Worm (Caenorhabditis elegans) whole organism, young adult: Measurements from ENCODE around the gene bgnt-1.1.

Source experiments
- B0019.2 ChIP-seq: fragments of 200-800 bp; sonication (Bioruptor generic); conservative IDR thresholded peaks from 2 replicates; pipeline ENCODE4 v1.3.6; 2022; ENCODE audit warnings: missing genetic modification reagents, missing genetic modification characterization, missing compliant biosample characterization
- B0336.3 ChIP-seq: fragments of 200-800 bp; sonication (Bioruptor generic); IDR thresholded peaks from 2 replicates; pipeline ENCODE4 v1.3.6; 2022; ENCODE audit warnings: missing genetic modification characterization, missing compliant biosample characterization
- F39B2.1 ChIP-seq: fragments of 200-800 bp; sonication (Bioruptor generic); IDR thresholded peaks from 2 replicates; pipeline ENCODE4 v1.3.6; 2022; ENCODE audit warnings: missing genetic modification reagents, missing genetic modification characterization, missing compliant biosample characterization
- F52B5.7 ChIP-seq: sonication (generic microtip); optimal IDR thresholded peaks from 2 replicates; lab custom pipeline; 2016; ENCODE audit warnings: mild to moderate bottlenecking, missing genetic modification characterization, missing compliant biosample characterization
- F57C9.4 ChIP-seq: sonication (generic microtip); optimal IDR thresholded peaks from 2 replicates; lab custom pipeline; 2017; ENCODE audit warnings: mild to moderate bottlenecking, missing genetic modification characterization, missing compliant biosample characterization
- K12H6.12 ChIP-seq: fragments of 200-800 bp; sonication (Bioruptor generic); optimal IDR thresholded peaks from 2 replicates; lab custom pipeline; 2018; ENCODE audit warnings: mild to moderate bottlenecking, missing genetic modification characterization, missing compliant biosample characterization
- Y53F4B.3 ChIP-seq: fragments of 200-800 bp; sonication (Bioruptor generic); IDR thresholded peaks from 2 replicates; pipeline ENCODE4 v1.3.6; 2022; ENCODE audit warnings: missing genetic modification reagents, missing genetic modification characterization, missing compliant biosample characterization
- Y53G8AR.9 ChIP-seq: fragments of 200-800 bp; sonication (Bioruptor generic); conservative IDR thresholded peaks from 2 replicates; pipeline ENCODE4 v1.3.6; 2022; ENCODE audit warnings: missing genetic modification reagents, missing genetic modification characterization, missing compliant biosample characterization
- Y56A3A.18 ChIP-seq: fragments of 200-800 bp; sonication (Bioruptor generic); IDR thresholded peaks from 2 replicates; pipeline ENCODE4 v1.3.6; 2022; ENCODE audit warnings: missing genetic modification reagents, missing genetic modification characterization, missing compliant biosample characterization
- Y79H2A.3 ChIP-seq: fragments of 200-800 bp; sonication (Bioruptor generic); conservative IDR thresholded peaks from 2 replicates; pipeline ENCODE4 v1.3.6; 2022; ENCODE audit warnings: missing genetic modification reagents, missing genetic modification characterization, missing compliant biosample characterization
- aptf-2 ChIP-seq: fragments of 200-800 bp; sonication (Bioruptor generic); conservative IDR thresholded peaks from 2 replicates; pipeline ENCODE4 v1.3.6; 2022; ENCODE audit warnings: missing genetic modification reagents, missing genetic modification characterization, missing compliant biosample characterization
- atf-7 ChIP-seq: sonication (generic microtip); optimal IDR thresholded peaks from 2 replicates; lab custom pipeline; 2017; ENCODE audit warnings: mild to moderate bottlenecking, missing genetic modification characterization, missing compliant biosample characterization
- attf-5 ChIP-seq: fragments of 200-800 bp; sonication (Bioruptor generic); optimal IDR thresholded peaks from 2 replicates; lab custom pipeline; 2018; ENCODE audit warnings: mild to moderate bottlenecking, missing genetic modification characterization, missing compliant biosample characterization
- cebp-1 ChIP-seq, 2 experiments: fragments of 200-800 bp in 1 of 2; sonication (Bioruptor generic) in 1 of 2; sonication (generic microtip) in 1 of 2; IDR thresholded peaks in 1 of 2; optimal IDR thresholded peaks in 1 of 2; 2 replicates each; pipeline versions ENCODE4 v1.3.6 to Lab custom; 2017 to 2022; ENCODE audit warnings: missing compliant biosample characterization in 2 of 2, missing genetic modification characterization in 2 of 2, mild to moderate bottlenecking in 1 of 2, missing genetic modification reagents in 1 of 2, moderate library complexity in 1 of 2
- ceh-27 ChIP-seq: fragments of 200-800 bp; sonication (Bioruptor generic); optimal IDR thresholded peaks from 2 replicates; lab custom pipeline; 2018; ENCODE audit warnings: mild to moderate bottlenecking, missing genetic modification characterization, moderate library complexity, missing compliant biosample characterization
- egl-18 ChIP-seq: fragments of 200-800 bp; sonication (Bioruptor generic); IDR thresholded peaks from 2 replicates; pipeline ENCODE4 v1.3.6; 2022; ENCODE audit warnings: missing genetic modification reagents, missing genetic modification characterization, missing compliant biosample characterization
- ekl-4 ChIP-seq: fragments of 200-800 bp; sonication (Bioruptor generic); IDR thresholded peaks from 2 replicates; pipeline ENCODE4 v1.3.6; 2022; ENCODE audit warnings: missing genetic modification reagents, missing genetic modification characterization, missing compliant biosample characterization
- ets-4 ChIP-seq: fragments of 200-800 bp; sonication (Bioruptor generic); optimal IDR thresholded peaks from 2 replicates; lab custom pipeline; 2018; ENCODE audit warnings: mild to moderate bottlenecking, missing genetic modification characterization, missing compliant biosample characterization
- hmg-1.2 ChIP-seq: fragments of 200-800 bp; sonication (Bioruptor generic); IDR thresholded peaks from 2 replicates; pipeline ENCODE4 v1.3.6; 2022; ENCODE audit warnings: missing genetic modification reagents, missing genetic modification characterization, missing compliant biosample characterization
- hmg-20 ChIP-seq: fragments of 200-800 bp; sonication (Bioruptor generic); IDR thresholded peaks from 2 replicates; pipeline ENCODE4 v1.3.6; 2022; ENCODE audit warnings: missing genetic modification reagents, missing genetic modification characterization, missing compliant biosample characterization
- hsf-1 ChIP-seq: fragments of 200-800 bp; sonication (Bioruptor generic); IDR thresholded peaks from 2 replicates; pipeline ENCODE4 v1.3.6; 2022; ENCODE audit warnings: missing genetic modification reagents, missing genetic modification characterization, missing compliant biosample characterization
- let-607 ChIP-seq, 2 experiments: fragments of 200-800 bp in 1 of 2; sonication (Bioruptor generic) in 1 of 2; sonication (generic microtip) in 1 of 2; optimal IDR thresholded peaks; 2 replicates each; lab custom pipeline; 2016 to 2018; ENCODE audit warnings: mild to moderate bottlenecking in 2 of 2, missing compliant biosample characterization in 2 of 2, missing genetic modification characterization in 2 of 2, moderate library complexity in 2 of 2, missing genotype in 1 of 2
- lin-26 ChIP-seq: fragments of 200-800 bp; sonication (Bioruptor generic); IDR thresholded peaks from 2 replicates; pipeline ENCODE4 v1.3.6; 2022; ENCODE audit warnings: missing genetic modification reagents, missing genetic modification characterization, missing compliant biosample characterization
- lin-40 ChIP-seq: sonication (generic microtip); optimal IDR thresholded peaks from 2 replicates; lab custom pipeline; 2016; ENCODE audit warnings: missing genetic modification characterization, mild to moderate bottlenecking, missing compliant biosample characterization, missing genotype, missing genetic modification reagents
- lin-54 ChIP-seq: fragments of 200-800 bp; sonication (Bioruptor generic); optimal IDR thresholded peaks from 2 replicates; lab custom pipeline; 2018; ENCODE audit warnings: mild to moderate bottlenecking, missing genetic modification characterization, missing compliant biosample characterization
- lsl-1 ChIP-seq: fragments of 200-800 bp; sonication (Bioruptor generic); optimal IDR thresholded peaks from 2 replicates; lab custom pipeline; 2018; ENCODE audit warnings: mild to moderate bottlenecking, missing genetic modification characterization, moderate library complexity, missing compliant biosample characterization
- madf-6 ChIP-seq: fragments of 200-800 bp; sonication (Bioruptor generic); IDR thresholded peaks from 2 replicates; pipeline ENCODE4 v1.3.6; 2022; ENCODE audit warnings: missing genetic modification reagents, missing genetic modification characterization, missing compliant biosample characterization
- mcd-1 ChIP-seq: fragments of 200-800 bp; sonication (Bioruptor generic); IDR thresholded peaks from 2 replicates; pipeline ENCODE4 v1.3.6; 2022; ENCODE audit warnings: missing genetic modification reagents, missing genetic modification characterization, missing compliant biosample characterization
- nfya-1 ChIP-seq: sonication (generic microtip); optimal IDR thresholded peaks from 2 replicates; lab custom pipeline; 2017; ENCODE audit warnings: antibody characterized with exemption, missing compliant biosample characterization, missing genetic modification characterization, borderline replicate concordance; ENCODE audit not compliant: insufficient read depth
- nfyb-1 ChIP-seq: fragments of 200-800 bp; sonication (Bioruptor generic); IDR thresholded peaks from 2 replicates; pipeline ENCODE4 v1.3.6; 2022; ENCODE audit warnings: missing genetic modification reagents, missing genetic modification characterization, missing compliant biosample characterization
- nhr-27 ChIP-seq: fragments of 200-800 bp; sonication (Bioruptor generic); optimal IDR thresholded peaks from 2 replicates; lab custom pipeline; 2018; ENCODE audit warnings: mild to moderate bottlenecking, missing genetic modification characterization, moderate library complexity, missing compliant biosample characterization
- nhr-80 ChIP-seq: sonication (generic microtip); optimal IDR thresholded peaks from 2 replicates; lab custom pipeline; 2016; ENCODE audit warnings: missing genetic modification characterization, missing compliant biosample characterization
- repo-1 ChIP-seq: sonication (generic microtip); optimal IDR thresholded peaks from 2 replicates; lab custom pipeline; 2017; ENCODE audit warnings: mild to moderate bottlenecking, missing genetic modification characterization, missing compliant biosample characterization
- sdz-38 ChIP-seq: sonication (generic microtip); optimal IDR thresholded peaks from 2 replicates; lab custom pipeline; 2016; ENCODE audit warnings: missing genotype, missing genetic modification characterization, missing compliant biosample characterization
- sea-2 ChIP-seq: fragments of 200-800 bp; sonication (Bioruptor generic); IDR thresholded peaks from 2 replicates; pipeline ENCODE4 v1.3.6; 2022; ENCODE audit warnings: missing genetic modification characterization, missing compliant biosample characterization
- snpc-1.3 ChIP-seq: sonication (generic microtip); optimal IDR thresholded peaks from 2 replicates; lab custom pipeline; 2017; ENCODE audit warnings: missing genetic modification characterization, mild to moderate bottlenecking, missing compliant biosample characterization, antibody characterized with exemption, moderate library complexity, missing genotype, missing genetic modification reagents; ENCODE audit not compliant: insufficient read depth
- somi-1 ChIP-seq: fragments of 200-800 bp; sonication (Bioruptor generic); optimal IDR thresholded peaks from 2 replicates; lab custom pipeline; 2018; ENCODE audit warnings: mild to moderate bottlenecking, missing genetic modification characterization, missing compliant biosample characterization
- zfh-2 ChIP-seq: fragments of 200-800 bp; sonication (Bioruptor generic); conservative IDR thresholded peaks from 2 replicates; pipeline ENCODE4 v1.3.6; 2022; ENCODE audit warnings: missing genetic modification reagents, missing genetic modification characterization, missing compliant biosample characterization
- zim-3 ChIP-seq: sonication (generic microtip); optimal IDR thresholded peaks from 2 replicates; lab custom pipeline; 2017; ENCODE audit warnings: mild to moderate bottlenecking, missing genetic modification characterization, moderate library complexity, missing compliant biosample characterization
- ztf-26 ChIP-seq: sonication (generic microtip); optimal IDR thresholded peaks from 2 replicates; lab custom pipeline; 2017; ENCODE audit warnings: missing genetic modification characterization, missing compliant biosample characterization
- ztf-3 ChIP-seq: fragments of 200-800 bp; sonication (Bioruptor generic); optimal IDR thresholded peaks from 2 replicates; lab custom pipeline; 2018; ENCODE audit warnings: mild to moderate bottlenecking, missing genetic modification characterization, missing compliant biosample characterization
- ztf-6 ChIP-seq: fragments of 200-800 bp; sonication (Bioruptor generic); IDR thresholded peaks from 2 replicates; pipeline ENCODE4 v1.3.6; 2022; ENCODE audit warnings: missing genetic modification reagents, missing genetic modification characterization, missing compliant biosample characterization

bgnt-1.1 gene

ce11 chrIV:10469494-10469893 lies 3.1 kb upstream of the bgnt-1.1 start, which contains the start of gene ugt-44 (continued):
- no peak for TF ChIP-seq nhr-27 (tag; lab: Kevin White, UChicago)
- TF ChIP-seq ztf-6, result no peak
- 0 out of 2 replicates have a peak, but pooled peaks have one; percentile 23 for TF ChIP-seq B0336.3 (GFP tag; lab: Robert Waterston, UW)
- peak; percentile 66 for TF ChIP-seq nhr-80
- TF ChIP-seq ceh-27 (GFP tag; lab: Kevin White, UChicago), result no peak
- no peak for TF ChIP-seq Y56A3A.18 (GFP tag; lab: Robert Waterston, UW)
- TF ChIP-seq ztf-26, result no peak
- TF ChIP-seq ets-4, result peak; percentile 71
- TF ChIP-seq zim-3 (tag; lab: Kevin White, UChicago), result no peak
- TF ChIP-seq nfya-1 (tag; lab: Kevin White, UChicago), result no peak
- no peak for TF ChIP-seq F39B2.1 (GFP tag; lab: Robert Waterston, UW)
- TF ChIP-seq B0019.2 (GFP tag; lab: Robert Waterston, UW), result no peak
- no peak for TF ChIP-seq Y53F4B.3 (GFP tag; lab: Robert Waterston, UW)
- TF ChIP-seq egl-18, result no peak
- no peak for TF ChIP-seq Y53G8AR.9
- peak; percentile 81 for TF ChIP-seq atf-7 (tag; lab: Kevin White, UChicago)
- TF ChIP-seq ztf-3 (GFP tag; lab: Kevin White, UChicago), result no peak

ce11 chrIV:10475234-10475633 lies 2.7 kb downstream of the bgnt-1.1 start:
- TF ChIP-seq madf-6 (no peak), hmg-20 (GFP tag; lab: Robert Waterston, UW) (no peak), snpc-1.3 (no peak), repo-1 (tag; lab: Kevin White, UChicago) (no peak), ekl-4 (GFP tag; lab: Robert Waterston, UW) (no peak), lin-26 (no peak), aptf-2 (GFP tag; lab: Robert Waterston, UW) (no peak), let-607 (tag; optimal IDR thresholded peaks at IDR 0.05; lab: Kevin White, UChicago) (no peak), nhr-27 (tag; lab: Kevin White, UChicago) (no peak), Y79H2A.3 (no peak), hsf-1 (GFP tag; lab: Robert Waterston, UW) (no peak), sea-2 (GFP tag; lab: Robert Waterston, UW) (no peak), lin-54 (GFP tag; lab: Kevin White, UChicago) (no peak)

- TF ChIP-seq lsl-1 (GFP tag; lab: Kevin White, UChicago), result no peak
- TF ChIP-seq lin-26, result no peak
- TF ChIP-seq K12H6.12 (tag; lab: Kevin White, UChicago), result peak; percentile 60
- peak; percentile 18; the same call in 1 of the 2 replicates for TF ChIP-seq mcd-1 (GFP tag; lab: Robert Waterston, UW)
- peak; percentile 33 for TF ChIP-seq lin-40 (tag; lab: Kevin White, UChicago)
- no peak for TF ChIP-seq sdz-38 (tag; lab: Kevin White, UChicago)
- TF ChIP-seq somi-1, result peak; percentile 46
- peak; percentile 76 for TF ChIP-seq zfh-2 (GFP tag; lab: Robert Waterston, UW)
- no peak for TF ChIP-seq cebp-1 (GFP tag; IDR thresholded peaks at IDR 0.05; lab: Robert Waterston, UW)
- peak; percentile 47 for TF ChIP-seq cebp-1 (tag; optimal IDR thresholded peaks at IDR 0.05; lab: Kevin White, UChicago)
- TF ChIP-seq hmg-1.2 (GFP tag; lab: Robert Waterston, UW), result peak; percentile 24; the same call in 1 of the 2 replicates
- peak; percentile 2 for TF ChIP-seq atf-7 (tag; lab: Kevin White, UChicago)
- peak; percentile 42 for TF ChIP-seq ceh-27 (GFP tag; lab: Kevin White, UChicago)
- no peak for TF ChIP-seq nhr-27 (tag; lab: Kevin White, UChicago)
- peak; percentile 40 for TF ChIP-seq attf-5
- no peak for TF ChIP-seq F57C9.4 (tag; lab: Kevin White, UChicago)
- no peak for TF ChIP-seq F52B5.7
- TF ChIP-seq nfyb-1 (GFP tag; lab: Robert Waterston, UW), result no peak
- TF ChIP-seq let-607 (tag; optimal IDR thresholded peaks at IDR 0.05; lab: Kevin White, UChicago), result no peak
Measured at ce11 chrIV:10481695-10482094, 9.1 kb downstream of the bgnt-1.1 start, which contains the start of gene egl-21. Gene egl-21 (minus strand): TSS chrIV:10481844.
